Worm (Caenorhabditis elegans) whole organism, L2 larva: ENCODE results near the gene mrpl-12.

Source experiments
- blmp-1 ChIP-seq: sonication (generic microtip); optimal IDR thresholded peaks from 2 replicates; lab custom pipeline; 2017; ENCODE audit warnings: missing genetic modification characterization, mild to moderate bottlenecking, missing compliant biosample characterization, antibody characterized with exemption, moderate library complexity; ENCODE audit not compliant: insufficient read depth
- ceh-82 ChIP-seq: fragments of 150-350 bp; optimal IDR thresholded peaks from 2 replicates; lab custom pipeline; 2014; ENCODE audit warnings: missing biosample characterization, missing genetic modification characterization

DNA sequence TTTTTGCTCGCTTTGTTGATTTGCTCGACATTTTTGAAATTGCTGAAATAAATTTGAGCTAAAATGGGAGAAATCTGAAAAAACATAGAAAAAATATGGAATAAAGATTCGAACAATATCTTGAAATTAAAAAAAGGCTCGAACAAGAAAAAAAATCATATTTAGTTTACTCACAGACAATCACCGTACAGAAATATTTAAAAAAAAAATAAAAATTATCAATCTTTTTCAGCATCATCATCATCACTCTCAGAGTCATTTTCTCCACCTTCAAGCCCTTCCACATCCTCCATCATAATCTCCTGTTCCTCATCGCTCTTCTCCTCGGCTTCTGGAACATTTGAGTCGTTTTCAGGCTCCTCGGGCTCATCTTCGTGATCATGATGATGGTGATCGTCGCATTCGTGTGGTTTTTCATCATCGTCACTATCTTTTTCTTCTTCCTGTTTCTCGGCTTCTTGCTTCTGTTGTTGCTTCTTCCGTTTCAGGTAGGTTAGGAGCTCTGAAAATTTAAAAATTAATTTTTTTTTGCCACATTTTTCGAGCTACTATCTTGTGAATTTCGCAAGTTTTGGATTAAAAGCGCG, 48.0 kb downstream of the mrpl-12 start, which contains the start of gene hpl-2:
- no peak for TF ChIP-seq ceh-82 (tag; lab: Kevin White, UChicago)
- TF ChIP-seq blmp-1 = no peak
